Worm (Caenorhabditis elegans) whole organism, L4 larva: ENCODE measurements around the gene srt-11.

ENCODE experiments used
- F10B5.3 ChIP-seq: sonication (generic microtip); optimal IDR thresholded peaks from 2 replicates; lab custom pipeline; 2016; ENCODE audit warnings: mild to moderate bottlenecking, missing genetic modification characterization, missing compliant biosample characterization
- F26F4.8 ChIP-seq: fragments of 200-800 bp; sonication (Bioruptor generic); conservative IDR thresholded peaks from 2 replicates; pipeline ENCODE4 v1.3.6; 2022; ENCODE audit warnings: missing genetic modification characterization, missing compliant biosample characterization
- F37D6.2 ChIP-seq: sonication (generic microtip); optimal IDR thresholded peaks from 2 replicates; lab custom pipeline; 2016; ENCODE audit warnings: mild to moderate bottlenecking, missing genetic modification characterization, missing compliant biosample characterization
- F44E2.7 ChIP-seq: fragments of 200-800 bp; sonication (Bioruptor generic); IDR thresholded peaks from 2 replicates; pipeline ENCODE4 v2.1.2; 2022; ENCODE audit warnings: missing genetic modification characterization, missing compliant biosample characterization
- F49E8.2 ChIP-seq: sonication (generic microtip); optimal IDR thresholded peaks from 2 replicates; lab custom pipeline; 2016; ENCODE audit warnings: missing compliant biosample characterization, mild to moderate bottlenecking, missing genetic modification characterization, borderline replicate concordance
- R02D3.7 ChIP-seq: fragments of 150-350 bp; sonication (generic microtip); optimal IDR thresholded peaks from 3 replicates; lab custom pipeline; 2014; ENCODE audit warnings: missing biosample characterization, missing genetic modification characterization
- T26A8.4 ChIP-seq: fragments of 200-800 bp; sonication (Bioruptor generic); IDR thresholded peaks from 2 replicates; pipeline ENCODE4 v1.3.6; 2022; ENCODE audit warnings: missing genetic modification characterization, missing compliant biosample characterization
- Y48G9A.11 ChIP-seq: fragments of 200-800 bp; sonication (Bioruptor generic); IDR thresholded peaks from 2 replicates; pipeline ENCODE4 v1.3.6; 2022; ENCODE audit warnings: missing genetic modification reagents, missing genetic modification characterization, missing compliant biosample characterization
- ZK337.2 ChIP-seq: fragments of 200-800 bp; sonication (Bioruptor generic); IDR thresholded peaks from 2 replicates; pipeline ENCODE4 v1.3.6; 2022; ENCODE audit warnings: missing genetic modification reagents, missing genetic modification characterization, missing compliant biosample characterization
- ZK546.5 ChIP-seq, 2 experiments: sonication (generic microtip); optimal IDR thresholded peaks; 2 replicates each; lab custom pipeline; 2017; ENCODE audit warnings: missing biosample characterization in 2 of 2, missing genetic modification characterization in 2 of 2
- aly-2 ChIP-seq: sonication (generic microtip); optimal IDR thresholded peaks from 2 replicates; lab custom pipeline; 2018; ENCODE audit warnings: missing biosample characterization, missing genetic modification characterization
- arid-1 ChIP-seq: fragments of 200-800 bp; sonication (Bioruptor generic); conservative IDR thresholded peaks from 2 replicates; pipeline ENCODE4 v1.3.6; 2022; ENCODE audit warnings: missing genetic modification reagents, missing genetic modification characterization, missing compliant biosample characterization
- ceh-28 ChIP-seq: fragments of 150-350 bp; optimal IDR thresholded peaks from 2 replicates; lab custom pipeline; 2014; ENCODE audit warnings: missing biosample characterization, missing genetic modification reagents, missing genetic modification characterization
- ceh-32 ChIP-seq: sonication (generic microtip); optimal IDR thresholded peaks from 2 replicates; lab custom pipeline; 2016; ENCODE audit warnings: mild to moderate bottlenecking, missing genetic modification characterization, missing compliant biosample characterization; ENCODE audit not compliant: poor library complexity
- ceh-44 ChIP-seq: fragments of 200-800 bp; sonication (Bioruptor generic); IDR thresholded peaks from 2 replicates; pipeline ENCODE4 v1.3.6; 2022; ENCODE audit warnings: missing genetic modification reagents, missing genetic modification characterization, missing compliant biosample characterization
- ceh-82 ChIP-seq: sonication (generic microtip); optimal IDR thresholded peaks from 2 replicates; lab custom pipeline; 2017; ENCODE audit warnings: missing biosample characterization, missing genetic modification characterization
- ces-1 ChIP-seq: fragments of 150-350 bp; sonication (generic microtip); optimal IDR thresholded peaks from 4 replicates; lab custom pipeline; 2014; ENCODE audit warnings: missing biosample characterization, missing genetic modification reagents, missing genetic modification characterization
- ctbp-1 ChIP-seq: fragments of 200-800 bp; sonication (Bioruptor generic); IDR thresholded peaks from 2 replicates; pipeline ENCODE4 v1.3.6; 2022; ENCODE audit warnings: missing genetic modification reagents, missing genetic modification characterization, missing compliant biosample characterization
- daf-8 ChIP-seq: fragments of 200-800 bp; sonication (Bioruptor generic); IDR thresholded peaks from 2 replicates; pipeline ENCODE4 v1.3.6; 2022; ENCODE audit warnings: missing genetic modification characterization, missing compliant biosample characterization
- dmd-6 ChIP-seq: fragments of 200-800 bp; sonication (Bioruptor generic); IDR thresholded peaks from 2 replicates; pipeline ENCODE4 v1.3.6; 2022; ENCODE audit warnings: missing genetic modification reagents, missing genetic modification characterization, missing compliant biosample characterization
- dmd-8 ChIP-seq: fragments of 200-800 bp; sonication (Bioruptor generic); IDR thresholded peaks from 2 replicates; pipeline ENCODE4 v1.3.6; 2022; ENCODE audit warnings: missing genetic modification characterization, missing compliant biosample characterization
- dmd-9 ChIP-seq: fragments of 200-800 bp; sonication (Bioruptor generic); IDR thresholded peaks from 2 replicates; pipeline ENCODE4 v1.3.6; 2022; ENCODE audit warnings: missing genetic modification reagents, missing genetic modification characterization, missing compliant biosample characterization
- egl-43 ChIP-seq: fragments of 200-800 bp; sonication (Bioruptor generic); IDR thresholded peaks from 2 replicates; pipeline ENCODE4 v1.3.6; 2022; ENCODE audit warnings: missing genetic modification reagents, missing genetic modification characterization, missing compliant biosample characterization
- fos-1 ChIP-seq: fragments of 150-350 bp; optimal IDR thresholded peaks from 2 replicates; lab custom pipeline; 2014; ENCODE audit warnings: missing biosample characterization, missing genetic modification characterization
- gei-8 ChIP-seq: fragments of 200-800 bp; sonication (Bioruptor generic); optimal IDR thresholded peaks from 2 replicates; lab custom pipeline; 2018; ENCODE audit warnings: mild to moderate bottlenecking, missing genetic modification characterization, missing compliant biosample characterization
- hlh-11 ChIP-seq: fragments of 200-800 bp; sonication (Bioruptor generic); optimal IDR thresholded peaks from 2 replicates; lab custom pipeline; 2018; ENCODE audit warnings: mild to moderate bottlenecking, missing genetic modification characterization, missing compliant biosample characterization
- hlh-30 ChIP-seq: sonication (generic microtip); optimal IDR thresholded peaks from 2 replicates; lab custom pipeline; 2017; ENCODE audit warnings: antibody characterized with exemption, mild to moderate bottlenecking, missing genetic modification characterization, missing compliant biosample characterization; ENCODE audit not compliant: insufficient read depth
- lin-1 ChIP-seq: fragments of 200-800 bp; sonication (Bioruptor generic); IDR thresholded peaks from 2 replicates; pipeline ENCODE4 v1.3.6; 2022; ENCODE audit warnings: missing genetic modification reagents, missing genetic modification characterization, missing compliant biosample characterization
- lin-29 ChIP-seq: fragments of 200-800 bp; sonication (Bioruptor generic); IDR thresholded peaks from 2 replicates; pipeline ENCODE4 v1.3.6; 2022; ENCODE audit warnings: missing genetic modification reagents, missing genetic modification characterization, missing compliant biosample characterization
- lin-38 ChIP-seq: fragments of 200-800 bp; sonication (Bioruptor generic); IDR thresholded peaks from 2 replicates; pipeline ENCODE4 v1.3.6; 2022; ENCODE audit warnings: missing genetic modification reagents, missing genetic modification characterization, missing compliant biosample characterization
- lin-39 ChIP-seq: fragments of 150-350 bp; optimal IDR thresholded peaks from 2 replicates; lab custom pipeline; 2014; ENCODE audit warnings: missing biosample characterization, missing genetic modification reagents, missing genetic modification characterization
- madf-5 ChIP-seq, 2 experiments: fragments of 200-800 bp; sonication (Bioruptor generic); IDR thresholded peaks; 2 replicates each; pipeline ENCODE4 v1.3.6; 2022; ENCODE audit warnings: missing compliant biosample characterization in 2 of 2, missing genetic modification characterization in 2 of 2
- madf-9 ChIP-seq: fragments of 200-800 bp; sonication (Bioruptor generic); conservative IDR thresholded peaks from 2 replicates; pipeline ENCODE4 v1.3.6; 2022; ENCODE audit warnings: missing genetic modification reagents, missing genetic modification characterization, missing compliant biosample characterization
- mdl-1 ChIP-seq, 2 experiments: fragments of 150-350 bp in 1 of 2; sonication (generic microtip) in 1 of 2; optimal IDR thresholded peaks; 2 replicates each; lab custom pipeline; 2014 to 2017; ENCODE audit warnings: missing biosample characterization in 2 of 2, missing genetic modification characterization in 2 of 2
- mxl-2 ChIP-seq: fragments of 200-800 bp; sonication (Bioruptor generic); conservative IDR thresholded peaks from 2 replicates; pipeline ENCODE4 v1.3.6; 2022; ENCODE audit warnings: missing genetic modification reagents, missing genetic modification characterization, missing compliant biosample characterization
- nhr-11 ChIP-seq: fragments of 150-350 bp; optimal IDR thresholded peaks from 2 replicates; lab custom pipeline; 2014; ENCODE audit warnings: missing biosample characterization, missing genetic modification characterization
- nhr-41 ChIP-seq: fragments of 200-800 bp; sonication (Bioruptor generic); IDR thresholded peaks from 2 replicates; pipeline ENCODE4 v1.3.6; 2022; ENCODE audit warnings: missing genetic modification reagents, missing genetic modification characterization, missing compliant biosample characterization
- nhr-6 ChIP-seq: fragments of 150-350 bp; optimal IDR thresholded peaks from 2 replicates; lab custom pipeline; 2014; ENCODE audit warnings: missing biosample characterization, missing genetic modification characterization
- nhr-76 ChIP-seq: fragments of 150-350 bp; optimal IDR thresholded peaks from 2 replicates; lab custom pipeline; 2014; ENCODE audit warnings: missing biosample characterization, missing genetic modification characterization
- saeg-2 ChIP-seq: fragments of 200-800 bp; sonication (Bioruptor generic); IDR thresholded peaks from 2 replicates; pipeline ENCODE4 v1.3.6; 2022; ENCODE audit warnings: missing genetic modification reagents, missing genetic modification characterization, missing compliant biosample characterization
- set-16 ChIP-seq: fragments of 200-800 bp; sonication (Bioruptor generic); IDR thresholded peaks from 2 replicates; pipeline ENCODE4 v1.3.6; 2022; ENCODE audit warnings: missing genetic modification reagents, missing genetic modification characterization, missing compliant biosample characterization
- snpc-1.2 ChIP-seq: fragments of 200-800 bp; sonication (Bioruptor generic); IDR thresholded peaks from 2 replicates; pipeline ENCODE4 v1.3.6; 2022; ENCODE audit warnings: missing genetic modification reagents, missing genetic modification characterization, missing compliant biosample characterization
- spr-1 ChIP-seq: sonication (generic microtip); optimal IDR thresholded peaks from 2 replicates; lab custom pipeline; 2016; ENCODE audit warnings: mild to moderate bottlenecking, missing genetic modification characterization, missing compliant biosample characterization
- tra-1 ChIP-seq: fragments of 200-800 bp; sonication (Bioruptor generic); IDR thresholded peaks from 2 replicates; pipeline ENCODE4 v1.3.6; 2022; ENCODE audit warnings: missing genetic modification reagents, missing genetic modification characterization, missing compliant biosample characterization
- unc-39 ChIP-seq: sonication (generic microtip); optimal IDR thresholded peaks from 2 replicates; lab custom pipeline; 2017; ENCODE audit warnings: missing biosample characterization, missing genetic modification characterization
- vab-7 ChIP-seq: fragments of 200-800 bp; sonication (Bioruptor generic); IDR thresholded peaks from 2 replicates; pipeline ENCODE4 v1.3.6; 2022; ENCODE audit warnings: missing genetic modification reagents, missing genetic modification characterization, missing compliant biosample characterization
- zag-1 ChIP-seq: fragments of 150-350 bp; optimal IDR thresholded peaks from 2 replicates; lab custom pipeline; 2014; ENCODE audit warnings: missing biosample characterization, missing genetic modification characterization
- zfp-2 ChIP-seq: sonication (generic microtip); optimal IDR thresholded peaks from 2 replicates; lab custom pipeline; 2016; ENCODE audit warnings: mild to moderate bottlenecking, missing genetic modification characterization, missing compliant biosample characterization
- zfp-3 ChIP-seq: fragments of 200-800 bp; sonication (Bioruptor generic); conservative IDR thresholded peaks from 2 replicates; pipeline ENCODE4 v1.3.6; 2022; ENCODE audit warnings: missing genetic modification reagents, missing genetic modification characterization, missing compliant biosample characterization
- zip-11 ChIP-seq: fragments of 200-800 bp; sonication (Bioruptor generic); IDR thresholded peaks from 2 replicates; pipeline ENCODE4 v1.3.6; 2022; ENCODE audit warnings: missing genetic modification characterization, missing compliant biosample characterization
- ztf-7 ChIP-seq: fragments of 150-350 bp; optimal IDR thresholded peaks from 2 replicates; lab custom pipeline; 2014; ENCODE audit warnings: missing biosample characterization, missing genetic modification characterization

srt-11 gene

ce11 chrII:14814894-14815568 is 9.2 kb downstream of the srt-11 start, which contains the start of gene W01D2.1 (continued):
- no peak for TF ChIP-seq ceh-32 (tag; lab: Kevin White, UChicago)
- no peak for TF ChIP-seq ctbp-1
- TF ChIP-seq daf-8, result no peak
- TF ChIP-seq zfp-3 (GFP tag; lab: Robert Waterston, UW), result no peak
- no peak for TF ChIP-seq lin-1 (GFP tag; lab: Robert Waterston, UW)
- no peak for TF ChIP-seq tra-1 (GFP tag; lab: Robert Waterston, UW)
- TF ChIP-seq nhr-41 (GFP tag; lab: Robert Waterston, UW), result no peak
- no peak for TF ChIP-seq T26A8.4 (GFP tag; lab: Robert Waterston, UW)
- TF ChIP-seq R02D3.7, result no peak
- TF ChIP-seq spr-1 (tag; lab: Kevin White, UChicago), result no peak
- TF ChIP-seq aly-2, result no peak
- TF ChIP-seq vab-7, result no peak
- no peak for TF ChIP-seq ceh-44 (GFP tag; lab: Robert Waterston, UW)
- TF ChIP-seq zag-1 (tag; lab: Kevin White, UChicago), result no peak
- no peak for TF ChIP-seq F10B5.3
- no peak for TF ChIP-seq fos-1 (tag; lab: Kevin White, UChicago)
- TF ChIP-seq F44E2.7 (GFP tag; lab: Robert Waterston, UW), result no peak
- TF ChIP-seq ZK546.5 (tag; optimal IDR thresholded peaks at IDR 0.05; lab: Kevin White, UChicago), result no peak
- no peak for TF ChIP-seq ztf-7 (tag; lab: Kevin White, UChicago)
- no peak for TF ChIP-seq saeg-2
- TF ChIP-seq ces-1 (GFP tag; lab: Kevin White, UChicago), result no peak
- TF ChIP-seq arid-1 (GFP tag; lab: Robert Waterston, UW), result no peak
- no peak for TF ChIP-seq madf-5 (GFP tag; IDR thresholded peaks at IDR 0.05; lab: Robert Waterston, UW)
- TF ChIP-seq lin-29 (GFP tag; lab: Robert Waterston, UW), result no peak
- peak; percentile 42 for TF ChIP-seq nhr-6 (tag; lab: Kevin White, UChicago)
- no peak for TF ChIP-seq F49E8.2 (tag; lab: Kevin White, UChicago)
- no peak for TF ChIP-seq madf-9 (GFP tag; lab: Robert Waterston, UW)
- TF ChIP-seq gei-8 (GFP tag; lab: Kevin White, UChicago), result no peak
- no peak for TF ChIP-seq lin-39 (tag; lab: Kevin White, UChicago)
- no peak for TF ChIP-seq F26F4.8 (GFP tag; lab: Robert Waterston, UW)
- TF ChIP-seq Y48G9A.11 (GFP tag; lab: Robert Waterston, UW), result no peak
- peak; percentile 38 for TF ChIP-seq hlh-11 (tag; lab: Kevin White, UChicago)
- TF ChIP-seq unc-39 (tag; lab: Kevin White, UChicago), result no peak
- no peak for TF ChIP-seq dmd-9 (GFP tag; lab: Robert Waterston, UW)
- TF ChIP-seq dmd-8 (GFP tag; lab: Robert Waterston, UW), result no peak
- TF ChIP-seq mdl-1 (tag; optimal IDR thresholded peaks at IDR 0.05; lab: Kevin White, UChicago), result no peak
- TF ChIP-seq ZK337.2 (GFP tag; lab: Robert Waterston, UW), result no peak
- TF ChIP-seq set-16 (GFP tag; lab: Robert Waterston, UW), result no peak
- TF ChIP-seq zfp-2 (tag; lab: Kevin White, UChicago), result no peak
- TF ChIP-seq egl-43 (GFP tag; lab: Robert Waterston, UW), result no peak
- TF ChIP-seq hlh-30 (tag; lab: Kevin White, UChicago), result peak; percentile 74
- peak; percentile 57 for TF ChIP-seq lin-38 (GFP tag; lab: Robert Waterston, UW)
- TF ChIP-seq snpc-1.2 (GFP tag; lab: Robert Waterston, UW), result no peak
- no peak for TF ChIP-seq ceh-28 (tag; lab: Kevin White, UChicago)
- TF ChIP-seq F37D6.2, result no peak
- TF ChIP-seq dmd-6 (GFP tag; lab: Robert Waterston, UW), result peak; percentile 30; the same call in 1 of the 2 replicates
- no peak for TF ChIP-seq ceh-82 (tag; lab: Kevin White, UChicago)
- no peak for TF ChIP-seq mxl-2
- peak; percentile 11 for TF ChIP-seq nhr-11 (tag; lab: Kevin White, UChicago)
- no peak for TF ChIP-seq zip-11 (GFP tag; lab: Robert Waterston, UW)
- TF ChIP-seq nhr-76 (tag; lab: Kevin White, UChicago), result no peak
